Fruit fly (Drosophila melanogaster) whole organism, embryonic: ENCODE results near the gene Hexo1.

Source experiments
- CG10147 ChIP-seq: fragments of 200-800 bp; sonication (Bioruptor generic); optimal IDR thresholded peaks from 2 replicates; lab custom pipeline; 2019; ENCODE audit warnings: missing biosample characterization, mild to moderate bottlenecking, missing genetic modification characterization, moderate library complexity
- CG10431 ChIP-seq: fragments of 200-800 bp; sonication (Bioruptor generic); optimal IDR thresholded peaks from 3 replicates; lab custom pipeline; 2018; ENCODE audit warnings: missing biosample characterization, mild to moderate bottlenecking, missing genetic modification characterization
- CG10979 ChIP-seq: fragments of 200-800 bp; sonication (Bioruptor generic); optimal IDR thresholded peaks from 2 replicates; lab custom pipeline; 2018; ENCODE audit warnings: missing biosample characterization, mild to moderate bottlenecking, missing genetic modification characterization, moderate library complexity
- CG11695 ChIP-seq: fragments of 200-800 bp; sonication (Bioruptor generic); IDR thresholded peaks from 3 replicates; pipeline ENCODE4 v1.3.6; 2022; ENCODE audit warnings: missing biosample characterization, missing genetic modification characterization
- CG12071 ChIP-seq: fragments of 200-800 bp; sonication (Bioruptor generic); optimal IDR thresholded peaks from 3 replicates; lab custom pipeline; 2018; ENCODE audit warnings: missing biosample characterization, mild to moderate bottlenecking, missing genetic modification characterization
- CG12155 ChIP-seq: fragments of 200-800 bp; sonication (Bioruptor generic); optimal IDR thresholded peaks from 3 replicates; lab custom pipeline; 2016; ENCODE audit warnings: missing biosample characterization, missing genetic modification characterization
- CG12236 ChIP-seq: fragments of 200-800 bp; sonication (Bioruptor generic); optimal IDR thresholded peaks from 2 replicates; lab custom pipeline; 2016; ENCODE audit warnings: missing biosample characterization, missing genetic modification characterization
- CG12942 ChIP-seq: fragments of 200-800 bp; sonication (Bioruptor generic); optimal IDR thresholded peaks from 3 replicates; lab custom pipeline; 2016; ENCODE audit warnings: missing biosample characterization, missing genetic modification characterization
- CG13424 ChIP-seq: fragments of 200-800 bp; sonication (Bioruptor generic); optimal IDR thresholded peaks from 2 replicates; lab custom pipeline; 2019; ENCODE audit warnings: missing biosample characterization, mild to moderate bottlenecking, missing genetic modification characterization, moderate library complexity
- CG14710 ChIP-seq: fragments of 200-800 bp; sonication (Bioruptor generic); optimal IDR thresholded peaks from 3 replicates; lab custom pipeline; 2019; ENCODE audit warnings: missing biosample characterization, mild to moderate bottlenecking, missing genetic modification characterization, moderate library complexity
- CG1529 ChIP-seq: fragments of 200-800 bp; sonication (Bioruptor generic); optimal IDR thresholded peaks from 3 replicates; lab custom pipeline; 2018; ENCODE audit warnings: missing biosample characterization, missing genetic modification characterization
- CG15601 ChIP-seq: fragments of 200-800 bp; sonication (Bioruptor generic); optimal IDR thresholded peaks from 3 replicates; lab custom pipeline; 2019; ENCODE audit warnings: missing biosample characterization, mild to moderate bottlenecking, missing genetic modification characterization, moderate library complexity
- CG16863 ChIP-seq: fragments of 200-800 bp; sonication (Bioruptor generic); optimal IDR thresholded peaks from 3 replicates; lab custom pipeline; 2016; ENCODE audit warnings: missing biosample characterization, missing genetic modification characterization
- CG18619 ChIP-seq: fragments of 200-800 bp; sonication (Bioruptor generic); optimal IDR thresholded peaks from 3 replicates; lab custom pipeline; 2017; ENCODE audit warnings: missing biosample characterization, mild to moderate bottlenecking, missing genetic modification characterization
- CG2202 ChIP-seq: fragments of 200-800 bp; sonication (Bioruptor generic); optimal IDR thresholded peaks from 2 replicates; lab custom pipeline; 2018; ENCODE audit warnings: missing biosample characterization, mild to moderate bottlenecking, missing genetic modification characterization
- CG2712 ChIP-seq: fragments of 200-800 bp; optimal IDR thresholded peaks from 3 replicates; lab custom pipeline; 2019; ENCODE audit warnings: missing biosample characterization, mild to moderate bottlenecking, missing genetic modification characterization, moderate library complexity
- CG33557 ChIP-seq: fragments of 200-800 bp; sonication (Bioruptor generic); optimal IDR thresholded peaks from 2 replicates; lab custom pipeline; 2019; ENCODE audit warnings: missing biosample characterization, mild to moderate bottlenecking, missing genetic modification characterization, moderate library complexity
- CG4730 ChIP-seq: fragments of 200-800 bp; sonication (Bioruptor generic); IDR thresholded peaks from 2 replicates; pipeline ENCODE4 v1.3.6; 2022; ENCODE audit warnings: missing biosample characterization, missing genetic modification characterization
- CG7745 ChIP-seq: fragments of 200-800 bp; sonication (Bioruptor generic); optimal IDR thresholded peaks from 2 replicates; lab custom pipeline; 2018; ENCODE audit warnings: missing biosample characterization, mild to moderate bottlenecking, missing genetic modification characterization, moderate library complexity
- CG7987 ChIP-seq: fragments of 200-800 bp; sonication (Bioruptor generic); optimal IDR thresholded peaks from 2 replicates; lab custom pipeline; 2018; ENCODE audit warnings: missing biosample characterization, mild to moderate bottlenecking, missing genetic modification characterization, moderate library complexity
- CG8359 ChIP-seq: fragments of 200-800 bp; sonication (Bioruptor generic); optimal IDR thresholded peaks from 2 replicates; lab custom pipeline; 2017; ENCODE audit warnings: missing biosample characterization, mild to moderate bottlenecking, missing genetic modification characterization, borderline replicate concordance
- CG9215 ChIP-seq: fragments of 200-800 bp; sonication (Bioruptor generic); IDR thresholded peaks from 2 replicates; pipeline ENCODE4 v1.3.6; 2022; ENCODE audit warnings: missing biosample characterization, missing genetic modification characterization
- CG9727 ChIP-seq: fragments of 200-800 bp; sonication (Bioruptor generic); optimal IDR thresholded peaks from 3 replicates; lab custom pipeline; 2017; ENCODE audit warnings: missing biosample characterization, mild to moderate bottlenecking, missing genetic modification characterization
- Dip2 ChIP-seq: fragments of 200-800 bp; sonication (Bioruptor generic); IDR thresholded peaks from 2 replicates; pipeline ENCODE4 v1.3.6; 2022; ENCODE audit warnings: missing biosample characterization, missing genetic modification characterization
- Hr39 ChIP-seq: fragments of >200 bp; optimal IDR thresholded peaks from 2 replicates; lab custom pipeline; 2017
- Lhr ChIP-seq: fragments of 200-800 bp; sonication (Bioruptor generic); optimal IDR thresholded peaks from 3 replicates; lab custom pipeline; 2017; ENCODE audit warnings: mild to moderate bottlenecking, missing biosample characterization, missing genetic modification reagents, missing genetic modification characterization
- MTF-1 ChIP-seq: fragments of 200-800 bp; sonication (Bioruptor generic); optimal IDR thresholded peaks from 2 replicates; lab custom pipeline; 2018; ENCODE audit warnings: missing biosample characterization, mild to moderate bottlenecking, missing genetic modification characterization, borderline replicate concordance
- Mad ChIP-seq: fragments of 200-800 bp; sonication (Bioruptor generic); optimal IDR thresholded peaks from 2 replicates; lab custom pipeline; 2016; ENCODE audit warnings: missing biosample characterization, missing genetic modification characterization
- Med ChIP-seq: fragments of 200-800 bp; sonication (Bioruptor generic); peaks from one replicate; lab custom pipeline; 2016; ENCODE audit warnings: missing biosample characterization, missing genetic modification characterization, mild to moderate bottlenecking, inconsistent platforms, moderate library complexity
- Myb ChIP-seq: fragments of 200-800 bp; sonication (Bioruptor generic); optimal IDR thresholded peaks from 2 replicates; lab custom pipeline; 2016; ENCODE audit warnings: missing biosample characterization, missing genetic modification characterization
- Nf-YB ChIP-seq: fragments of 200-800 bp; sonication (Bioruptor generic); optimal IDR thresholded peaks from 3 replicates; lab custom pipeline; 2019; ENCODE audit warnings: missing biosample characterization, mild to moderate bottlenecking, missing genetic modification characterization, moderate library complexity
- Pdp1 ChIP-seq, 2 experiments: fragments of 200-800 bp; sonication (Bioruptor generic); optimal IDR thresholded peaks; 3 replicates each; lab custom pipeline; 2016; ENCODE audit warnings: missing biosample characterization in 2 of 2, missing genetic modification characterization in 2 of 2, mild to moderate bottlenecking in 1 of 2, moderate library complexity in 1 of 2
- Side ChIP-seq: fragments of 200-800 bp; sonication (Bioruptor generic); optimal IDR thresholded peaks from 2 replicates; lab custom pipeline; 2016; ENCODE audit warnings: missing biosample characterization, missing genetic modification characterization
- Spps ChIP-seq: fragments of 200-800 bp; sonication (Bioruptor generic); optimal IDR thresholded peaks from 2 replicates; lab custom pipeline; 2018; ENCODE audit warnings: missing biosample characterization, mild to moderate bottlenecking, missing genetic modification characterization
- Stat92E ChIP-seq, 3 experiments: fragments of >200 bp in 2 of 3; fragments of 200-800 bp in 1 of 3; sonication (Bioruptor generic) in 1 of 3; optimal IDR thresholded peaks; 2 replicates each; lab custom pipeline; 2017 to 2019; ENCODE audit warnings: missing biosample characterization in 3 of 3, missing genetic modification characterization in 3 of 3, mild to moderate bottlenecking in 1 of 3, moderate library complexity in 1 of 3
- Xrp1 ChIP-seq: fragments of 200-800 bp; sonication (Bioruptor generic); IDR thresholded peaks from 2 replicates; pipeline ENCODE4 v1.3.6; 2022; ENCODE audit warnings: missing biosample characterization, missing genetic modification characterization
- abd-A ChIP-seq: fragments of 200-800 bp; sonication (Bioruptor generic); optimal IDR thresholded peaks from 3 replicates; lab custom pipeline; 2019; ENCODE audit warnings: missing biosample characterization, mild to moderate bottlenecking, missing genetic modification characterization, moderate library complexity
- al ChIP-seq: fragments of 200-800 bp; sonication (Bioruptor generic); IDR thresholded peaks from 2 replicates; pipeline ENCODE4 v1.3.6; 2022; ENCODE audit warnings: missing biosample characterization, missing genetic modification characterization
- ara ChIP-seq: fragments of 200-800 bp; sonication (Bioruptor generic); IDR thresholded peaks from 2 replicates; pipeline ENCODE4 v1.3.6; 2022; ENCODE audit warnings: missing biosample characterization, missing genetic modification characterization
- bab2 ChIP-seq: fragments of 200-800 bp; sonication (Bioruptor generic); optimal IDR thresholded peaks from 2 replicates; lab custom pipeline; 2016; ENCODE audit warnings: missing biosample characterization, missing genetic modification characterization
- bowl ChIP-seq: fragments of 200-800 bp; sonication (Bioruptor generic); IDR thresholded peaks from 2 replicates; pipeline ENCODE4 v1.3.6; 2022; ENCODE audit warnings: missing biosample characterization, missing genetic modification characterization
- crc ChIP-seq: fragments of 200-800 bp; sonication (Bioruptor generic); optimal IDR thresholded peaks from 2 replicates; lab custom pipeline; 2016; ENCODE audit warnings: missing biosample characterization, missing genetic modification characterization
- lola ChIP-seq, 3 experiments: fragments of >200 bp in 2 of 3; fragments of 200-800 bp in 1 of 3; sonication (Bioruptor generic) in 1 of 3; optimal IDR thresholded peaks; 2 replicates each; lab custom pipeline; 2017 to 2019; ENCODE audit warnings: missing biosample characterization in 3 of 3, missing genetic modification characterization in 3 of 3, mild to moderate bottlenecking in 1 of 3, moderate library complexity in 1 of 3
- onecut ChIP-seq: fragments of 200-800 bp; sonication (Bioruptor generic); IDR thresholded peaks from 2 replicates; pipeline ENCODE4 v1.3.6; 2022; ENCODE audit warnings: missing biosample characterization, missing genetic modification characterization
- prd ChIP-seq, 3 experiments: fragments of >200 bp in 2 of 3; fragments of 200-800 bp in 1 of 3; sonication (Bioruptor generic) in 1 of 3; optimal IDR thresholded peaks in 2 of 3; IDR thresholded peaks in 1 of 3; 2 replicates in 2 of 3; 3 replicates in 1 of 3; pipeline versions ENCODE4 v1.3.6 to Lab custom; 2017 to 2022; ENCODE audit warnings: missing biosample characterization in 1 of 3, missing genetic modification characterization in 1 of 3
- pzg ChIP-seq: fragments of 200-800 bp; sonication (Bioruptor generic); optimal IDR thresholded peaks from 3 replicates; lab custom pipeline; 2018; ENCODE audit warnings: missing biosample characterization, mild to moderate bottlenecking, missing genetic modification characterization, moderate library complexity
- stc ChIP-seq: fragments of 200-800 bp; sonication (Bioruptor generic); IDR thresholded peaks from 2 replicates; pipeline ENCODE4 v1.3.6; 2022; ENCODE audit warnings: missing biosample characterization, missing genetic modification characterization
- trem ChIP-seq: fragments of 200-800 bp; optimal IDR thresholded peaks from 3 replicates; lab custom pipeline; 2019; ENCODE audit warnings: missing biosample characterization, mild to moderate bottlenecking, missing genetic modification characterization, moderate library complexity
- zen ChIP-seq: fragments of 200-800 bp; sonication (Bioruptor generic); optimal IDR thresholded peaks from 3 replicates; lab custom pipeline; 2018; ENCODE audit warnings: missing biosample characterization, mild to moderate bottlenecking, missing genetic modification characterization, moderate library complexity

Gene Hexo1

dm6 chr3L:4272167-4272773 lies 16.2 kb upstream of the Hexo1 start (continued):
- TF ChIP-seq CG13424 (tag; lab: Kevin White, UChicago) (peak; percentile 13), Lhr (GFP tag; lab: Kevin White, UChicago) (peak; percentile 30), CG16863 (GFP tag; lab: Kevin White, UChicago) (peak; percentile 2), bowl (GFP tag; lab: Robert Waterston, UW) (no peak), ara (GFP tag; lab: Robert Waterston, UW) (peak; percentile 19; the same call in 1 of the 2 replicates), Hr39 (lab: Kevin White, UChicago) (no peak), CG12236 (GFP tag; lab: Kevin White, UChicago) (peak; percentile 10), CG2712 (peak; percentile 23), Xrp1 (GFP tag; lab: Robert Waterston, UW) (peak; percentile 66), prd (optimal IDR thresholded peaks at IDR 0.05; lab: Kevin White, UChicago) (no peak), prd (GFP tag; IDR thresholded peaks at IDR 0.05; lab: Robert Waterston, UW) (0 out of 3 replicates have a peak, but pooled peaks have one; percentile 7), onecut (GFP tag; lab: Robert Waterston, UW) (peak; percentile 31; the same call in 1 of the 2 replicates), CG4730 (GFP tag; lab: Robert Waterston, UW) (no peak), stc (GFP tag; lab: Robert Waterston, UW) (no peak), Med (GFP tag; lab: Kevin White, UChicago) (peak; percentile 64), pzg (GFP tag; lab: Kevin White, UChicago) (no peak), CG12071 (GFP tag; lab: Kevin White, UChicago) (no peak), lola (GFP tag; optimal IDR thresholded peaks at IDR 0.05; lab: Kevin White, UChicago) (peak in 1 of 3 experiments; percentile 31), CG12155 (no peak), CG2202 (peak; percentile 71), CG10147 (no peak), Mad (GFP tag; lab: Kevin White, UChicago) (no peak), CG1529 (GFP tag; lab: Kevin White, UChicago) (peak; percentile 30), CG10431 (GFP tag; lab: Kevin White, UChicago) (peak; percentile 74), CG33557 (peak; percentile 59), Stat92E (GFP tag; optimal IDR thresholded peaks at IDR 0.05; lab: Kevin White, UChicago) (peak in 1 of 3 experiments; percentile 27), CG15601 (peak; percentile 86), Side (peak; percentile 33), CG9727 (GFP tag; lab: Kevin White, UChicago) (peak; percentile 59), zen (peak; percentile 13), Spps (tag; lab: Kevin White, UChicago) (peak; percentile 24), CG9215 (GFP tag; lab: Robert Waterston, UW) (no peak), CG12942 (GFP tag; lab: Kevin White, UChicago) (no peak), CG18619 (peak; percentile 14), bab2 (GFP tag; lab: Kevin White, UChicago) (peak; percentile 13), CG7745 (peak; percentile 43), Myb (GFP tag; lab: Kevin White, UChicago) (no peak), Dip2 (no peak), crc (GFP tag; lab: Kevin White, UChicago) (no peak), al (GFP tag; lab: Robert Waterston, UW) (no peak), Pdp1 (GFP tag; optimal IDR thresholded peaks at IDR 0.05; lab: Kevin White, UChicago) (peak in 1 of 2 experiments; percentile 33), CG14710 (tag; lab: Kevin White, UChicago) (peak; percentile 50), abd-A (tag; lab: Kevin White, UChicago) (no peak), trem (tag; lab: Kevin White, UChicago) (no peak), CG10979 (tag; lab: Kevin White, UChicago) (peak; percentile 38), MTF-1 (GFP tag; lab: Kevin White, UChicago) (peak; percentile 39), Nf-YB (GFP tag; lab: Kevin White, UChicago) (peak; percentile 18), CG8359 (GFP tag; lab: Kevin White, UChicago) (no peak), CG7987 (GFP tag; lab: Kevin White, UChicago) (peak; percentile 12), CG11695 (GFP tag; lab: Robert Waterston, UW) (no peak)
